Fruit fly (Drosophila melanogaster): ENCODE measurements around the gene P5cr.
A peak's percentile ranks its signal among the peaks of the same experiment; 100 is the strongest.

Gene P5cr

dm6 chr3R:18986089-18986887 lies 42.4 kb upstream of the P5cr start:
- TF ChIP-seq CG32121 (GFP tag; IDR thresholded peaks at IDR 0.05): no peak
- TF ChIP-seq CG14655 (GFP tag; optimal IDR thresholded peaks at IDR 0.05): peak; percentile 2
- peak; percentile 15 for TF ChIP-seq CG8159 (tag; optimal IDR thresholded peaks at IDR 0.05)

dm6 chr3R:18987428-18988416 lies 41.0 kb upstream of the P5cr start:
- TF ChIP-seq EcR (GFP tag; optimal IDR thresholded peaks at IDR 0.05) (no peak), CG10348 (GFP tag; IDR thresholded peaks at IDR 0.05) (no peak), CG9948 (tag; optimal IDR thresholded peaks at IDR 0.05) (no peak), fd96Ca (GFP tag; IDR thresholded peaks at IDR 0.05) (peak; percentile 46; the same call in 1 of the 3 replicates), CG4496 (GFP tag; IDR thresholded peaks at IDR 0.05) (peak; percentile 56; the same call in 1 of the 3 replicates), CG12605 (GFP tag; IDR thresholded peaks at IDR 0.05) (no peak), CG8159 (tag; optimal IDR thresholded peaks at IDR 0.05) (peak; percentile 46), rn (GFP tag; IDR thresholded peaks at IDR 0.05) (no peak), CG34367 (tag; optimal IDR thresholded peaks at IDR 0.05) (no peak), D1 (tag; optimal IDR thresholded peaks at IDR 0.05) (no peak), CG8301 (tag; optimal IDR thresholded peaks at IDR 0.05) (peak; percentile 58), CG32121 (GFP tag; IDR thresholded peaks at IDR 0.05) (peak; percentile 23; the same call in 1 of the 2 replicates), CG13204 (GFP tag; optimal IDR thresholded peaks at IDR 0.05) (no peak), gl (tag; optimal IDR thresholded peaks at IDR 0.05) (no peak), CG14655 (GFP tag; optimal IDR thresholded peaks at IDR 0.05) (peak; percentile 61), Snoo (tag; optimal IDR thresholded peaks at IDR 0.05) (no peak), Ets98B (GFP tag; IDR thresholded peaks at IDR 0.05) (no peak), CG15710 (tag; optimal IDR thresholded peaks at IDR 0.05) (peak; percentile 36), Pif1B (GFP tag; optimal IDR thresholded peaks at IDR 0.05) (peak; percentile 8), CG17806 (tag; optimal IDR thresholded peaks at IDR 0.05) (peak; percentile 38), Pif1A (GFP tag; optimal IDR thresholded peaks at IDR 0.05) (peak; percentile 13)

DNA sequence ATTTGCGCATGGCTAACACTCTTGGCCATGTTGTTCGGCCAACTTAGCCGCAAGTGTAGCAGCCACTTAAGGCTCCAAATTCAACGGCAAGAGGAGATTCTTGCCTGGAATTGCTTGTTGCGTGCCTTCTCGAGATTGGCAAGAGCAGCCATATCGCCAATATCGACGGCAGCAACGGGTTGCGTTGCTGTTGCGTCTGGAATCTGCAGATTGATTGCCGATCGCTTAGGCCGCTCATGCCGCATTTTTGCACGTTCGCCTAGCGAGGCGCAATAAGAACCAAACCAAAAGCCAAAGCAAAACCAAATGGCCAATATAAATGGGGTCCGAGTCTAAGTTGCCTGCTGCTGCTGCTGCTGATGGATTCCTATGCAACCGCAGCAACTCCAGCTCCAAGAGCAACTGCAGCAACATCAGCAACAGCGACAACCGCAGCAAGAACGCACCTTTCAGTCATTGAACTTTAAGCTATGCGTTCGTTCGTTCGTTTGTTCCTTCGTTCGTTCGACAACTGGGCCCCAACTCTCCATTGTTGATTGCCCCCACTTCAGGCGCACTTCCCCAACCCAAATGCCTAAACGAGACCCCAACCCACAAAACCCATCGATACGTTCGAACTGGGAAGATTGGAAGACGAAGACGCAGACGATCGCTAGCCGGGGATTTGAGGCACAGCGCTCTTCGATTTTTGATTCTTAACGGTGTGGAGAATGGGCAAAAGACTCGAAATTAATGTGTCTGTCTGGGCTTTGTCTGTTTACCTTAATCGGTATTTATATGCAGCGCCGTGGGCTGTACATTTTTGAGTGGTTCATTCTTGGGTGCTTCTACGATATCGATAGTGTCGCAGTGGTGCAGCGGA lies 39.5 kb upstream of the P5cr start:
- TF ChIP-seq Pif1A (GFP tag; optimal IDR thresholded peaks at IDR 0.05): no peak
- peak; percentile 86 for TF ChIP-seq EcR (GFP tag; optimal IDR thresholded peaks at IDR 0.05)

dm6 chr3R:18989819-18990137 lies 39.0 kb upstream of the P5cr start:
- TF ChIP-seq Pif1A (GFP tag; optimal IDR thresholded peaks at IDR 0.05): no peak
- TF ChIP-seq Pif1B (GFP tag; optimal IDR thresholded peaks at IDR 0.05): no peak
- no peak for TF ChIP-seq CG9948 (tag; optimal IDR thresholded peaks at IDR 0.05)
- TF ChIP-seq Snoo (tag; optimal IDR thresholded peaks at IDR 0.05): no peak
- no peak for TF ChIP-seq CG17806 (tag; optimal IDR thresholded peaks at IDR 0.05)
- TF ChIP-seq CG34367 (tag; optimal IDR thresholded peaks at IDR 0.05): no peak
- TF ChIP-seq CG8301 (tag; optimal IDR thresholded peaks at IDR 0.05): no peak
- no peak for TF ChIP-seq CG32121 (GFP tag; IDR thresholded peaks at IDR 0.05)
- no peak for TF ChIP-seq rn (GFP tag; IDR thresholded peaks at IDR 0.05)
- TF ChIP-seq Ets98B (GFP tag; IDR thresholded peaks at IDR 0.05): no peak
- no peak for TF ChIP-seq EcR (GFP tag; optimal IDR thresholded peaks at IDR 0.05)
- TF ChIP-seq CG13204 (GFP tag; optimal IDR thresholded peaks at IDR 0.05): no peak
- TF ChIP-seq gl (tag; optimal IDR thresholded peaks at IDR 0.05): no peak
- TF ChIP-seq CG4496 (GFP tag; IDR thresholded peaks at IDR 0.05): no peak
- no peak for TF ChIP-seq fd96Ca (GFP tag; IDR thresholded peaks at IDR 0.05)
- TF ChIP-seq CG10348 (GFP tag; IDR thresholded peaks at IDR 0.05): no peak
- TF ChIP-seq D1 (tag; optimal IDR thresholded peaks at IDR 0.05): no peak
- TF ChIP-seq CG15710 (tag; optimal IDR thresholded peaks at IDR 0.05): no peak
- TF ChIP-seq CG8159 (tag; optimal IDR thresholded peaks at IDR 0.05): no peak
- TF ChIP-seq CG12605 (GFP tag; IDR thresholded peaks at IDR 0.05): no peak

- TF ChIP-seq CG15710 (tag; optimal IDR thresholded peaks at IDR 0.05) (peak; percentile 78), CG10348 (GFP tag; IDR thresholded peaks at IDR 0.05) (no peak), CG14655 (GFP tag; optimal IDR thresholded peaks at IDR 0.05) (peak; percentile 79), CG8159 (tag; optimal IDR thresholded peaks at IDR 0.05) (peak; percentile 86), EcR (GFP tag; optimal IDR thresholded peaks at IDR 0.05) (no peak), CG9948 (tag; optimal IDR thresholded peaks at IDR 0.05) (peak; percentile 84), CG8301 (tag; optimal IDR thresholded peaks at IDR 0.05) (peak; percentile 61), gl (tag; optimal IDR thresholded peaks at IDR 0.05) (peak; percentile 16), Snoo (tag; optimal IDR thresholded peaks at IDR 0.05) (peak; percentile 53), Pif1B (GFP tag; optimal IDR thresholded peaks at IDR 0.05) (peak; percentile 47), CG34367 (tag; optimal IDR thresholded peaks at IDR 0.05) (peak; percentile 65), rn (GFP tag; IDR thresholded peaks at IDR 0.05) (no peak), Pif1A (GFP tag; optimal IDR thresholded peaks at IDR 0.05) (peak; percentile 56), CG17806 (tag; optimal IDR thresholded peaks at IDR 0.05) (peak; percentile 78)
Measured at dm6 chr3R:18990514-18990913, 38.2 kb upstream of the P5cr start.
